Fruit fly (Drosophila melanogaster) whole organism, embryonic: ENCODE data around the gene CG14331.

Experiments used
- Adf1 ChIP-seq: fragments of 200-800 bp; sonication (Bioruptor generic); IDR thresholded peaks from 2 replicates; pipeline ENCODE4 v1.3.6; 2022; ENCODE audit warnings: missing biosample characterization, missing genetic modification characterization
- Antp ChIP-seq: fragments of 200-800 bp; sonication (Bioruptor generic); optimal IDR thresholded peaks from 3 replicates; lab custom pipeline; 2016; ENCODE audit warnings: missing biosample characterization, missing genetic modification characterization
- CG10267 ChIP-seq: fragments of 200-800 bp; sonication (Bioruptor generic); optimal IDR thresholded peaks from 2 replicates; lab custom pipeline; 2018; ENCODE audit warnings: missing biosample characterization, mild to moderate bottlenecking, missing genetic modification characterization, moderate library complexity
- CG10431 ChIP-seq: fragments of 200-800 bp; sonication (Bioruptor generic); optimal IDR thresholded peaks from 3 replicates; lab custom pipeline; 2018; ENCODE audit warnings: missing biosample characterization, mild to moderate bottlenecking, missing genetic modification characterization
- CG11456 ChIP-seq: fragments of 200-800 bp; sonication (Bioruptor generic); IDR thresholded peaks from 3 replicates; pipeline ENCODE4 v1.3.6; 2022; ENCODE audit warnings: missing biosample characterization, missing genetic modification characterization
- CG1602 ChIP-seq: fragments of 200-800 bp; sonication (Bioruptor generic); optimal IDR thresholded peaks from 3 replicates; lab custom pipeline; 2016; ENCODE audit warnings: missing biosample characterization, missing genetic modification characterization
- CG16815 ChIP-seq: fragments of 200-800 bp; sonication (Bioruptor generic); optimal IDR thresholded peaks from 3 replicates; lab custom pipeline; 2017; ENCODE audit warnings: missing biosample characterization, mild to moderate bottlenecking, missing genetic modification characterization
- CG17568 ChIP-seq: fragments of 200-800 bp; sonication (Bioruptor generic); optimal IDR thresholded peaks from 2 replicates; lab custom pipeline; 2018; ENCODE audit warnings: missing biosample characterization, mild to moderate bottlenecking, missing genetic modification characterization, moderate library complexity
- CG18476 ChIP-seq: fragments of 200-800 bp; sonication (Bioruptor generic); optimal IDR thresholded peaks from 2 replicates; lab custom pipeline; 2016; ENCODE audit warnings: missing biosample characterization, mild to moderate bottlenecking, missing genetic modification characterization
- CG3163 ChIP-seq: fragments of 200-800 bp; sonication (Bioruptor generic); optimal IDR thresholded peaks from 3 replicates; lab custom pipeline; 2016; ENCODE audit warnings: missing biosample characterization, missing genetic modification characterization
- CG3838 ChIP-seq: fragments of 200-800 bp; sonication (Bioruptor generic); optimal IDR thresholded peaks from 3 replicates; lab custom pipeline; 2016; ENCODE audit warnings: missing biosample characterization, missing genetic modification characterization
- CG42726 ChIP-seq: fragments of 200-800 bp; sonication (Bioruptor generic); IDR thresholded peaks from 2 replicates; pipeline ENCODE4 v1.3.6; 2022; ENCODE audit warnings: missing biosample characterization, missing genetic modification characterization; ENCODE audit not compliant: partially characterized antibody
- CG4820 ChIP-seq: fragments of 200-800 bp; sonication (Bioruptor generic); optimal IDR thresholded peaks from 3 replicates; lab custom pipeline; 2016; ENCODE audit warnings: missing biosample characterization, missing genetic modification characterization
- CG6175 ChIP-seq: fragments of 200-800 bp; sonication (Bioruptor generic); IDR thresholded peaks from 3 replicates; pipeline ENCODE4 v1.3.6; 2022; ENCODE audit warnings: missing biosample characterization, missing genetic modification characterization
- CG9609 ChIP-seq: fragments of 200-800 bp; sonication (Bioruptor generic); optimal IDR thresholded peaks from 3 replicates; lab custom pipeline; 2016; ENCODE audit warnings: missing biosample characterization, missing genetic modification characterization
- CG9876 ChIP-seq: fragments of 200-800 bp; sonication (Bioruptor generic); optimal IDR thresholded peaks from 2 replicates; lab custom pipeline; 2016; ENCODE audit warnings: missing biosample characterization, missing genetic modification characterization
- D ChIP-seq, 2 experiments: fragments of 200-800 bp in 1 of 2; fragments of >200 bp in 1 of 2; sonication (Bioruptor generic) in 1 of 2; optimal IDR thresholded peaks; 2 replicates in 1 of 2; 3 replicates in 1 of 2; lab custom pipeline; 2017; ENCODE audit warnings: mild to moderate bottlenecking in 1 of 2, missing biosample characterization in 1 of 2, missing genetic modification characterization in 1 of 2, missing genetic modification reagents in 1 of 2
- D19B ChIP-seq: fragments of 200-800 bp; sonication (Bioruptor generic); optimal IDR thresholded peaks from 2 replicates; lab custom pipeline; 2017; ENCODE audit warnings: missing biosample characterization, mild to moderate bottlenecking, missing genetic modification characterization
- Drgx ChIP-seq: fragments of 200-800 bp; sonication (Bioruptor generic); IDR thresholded peaks from 2 replicates; pipeline ENCODE4 v1.3.6; 2022; ENCODE audit warnings: missing biosample characterization, missing genetic modification characterization
- Elba2 ChIP-seq: fragments of 200-800 bp; sonication (Bioruptor generic); optimal IDR thresholded peaks from 3 replicates; lab custom pipeline; 2016; ENCODE audit warnings: missing biosample characterization, missing genetic modification characterization
- H15 ChIP-seq: fragments of 200-800 bp; sonication (Bioruptor generic); IDR thresholded peaks from 3 replicates; pipeline ENCODE4 v1.3.6; 2022; ENCODE audit warnings: missing biosample characterization, missing genetic modification characterization
- HHEX ChIP-seq: fragments of 200-800 bp; sonication (Bioruptor generic); optimal IDR thresholded peaks from 3 replicates; lab custom pipeline; 2017; ENCODE audit warnings: missing biosample characterization, mild to moderate bottlenecking, missing genetic modification characterization, missing genetic modification reagents
- Jarid2 ChIP-seq: fragments of 200-800 bp; sonication (Bioruptor generic); optimal IDR thresholded peaks from 3 replicates; lab custom pipeline; 2017; ENCODE audit warnings: mild to moderate bottlenecking, missing biosample characterization, missing genetic modification reagents, missing genetic modification characterization
- Kr ChIP-seq: fragments of 200-800 bp; sonication (Bioruptor generic); optimal IDR thresholded peaks from 2 replicates; lab custom pipeline; 2017; ENCODE audit warnings: missing biosample characterization, mild to moderate bottlenecking, missing genetic modification characterization
- Lim3 ChIP-seq: fragments of 200-800 bp; sonication (Bioruptor generic); IDR thresholded peaks from 2 replicates; pipeline ENCODE4 v1.3.6; 2022; ENCODE audit warnings: missing biosample characterization, missing genetic modification characterization
- Max ChIP-seq: fragments of 200-800 bp; sonication (Bioruptor generic); optimal IDR thresholded peaks from 2 replicates; lab custom pipeline; 2016; ENCODE audit warnings: missing biosample characterization, mild to moderate bottlenecking, missing genetic modification characterization
- Opbp ChIP-seq: fragments of 200-800 bp; sonication (Bioruptor generic); IDR thresholded peaks from 3 replicates; pipeline ENCODE4 v1.3.6; 2022; ENCODE audit warnings: missing biosample characterization, missing genetic modification characterization; ENCODE audit not compliant: partially characterized antibody
- Poxn ChIP-seq: fragments of 200-800 bp; sonication (Bioruptor generic); IDR thresholded peaks from 2 replicates; pipeline ENCODE4 v1.3.6; 2022; ENCODE audit warnings: missing biosample characterization, missing genetic modification characterization
- Six4 ChIP-seq: fragments of 200-800 bp; sonication (Bioruptor generic); optimal IDR thresholded peaks from 2 replicates; lab custom pipeline; 2016; ENCODE audit warnings: missing biosample characterization, missing genetic modification characterization
- Trl ChIP-seq, 3 experiments: fragments of >200 bp in 2 of 3; fragments of 200-800 bp in 1 of 3; sonication (Bioruptor generic) in 1 of 3; optimal IDR thresholded peaks; 2 replicates in 1 of 3; 3 replicates in 2 of 3; lab custom pipeline; 2016 to 2017; ENCODE audit warnings: missing biosample characterization in 1 of 3, missing genetic modification characterization in 1 of 3
- Usf ChIP-seq: fragments of 200-800 bp; sonication (Bioruptor generic); optimal IDR thresholded peaks from 2 replicates; lab custom pipeline; 2017; ENCODE audit warnings: missing genotype, missing biosample characterization, missing genetic modification characterization
- Xbp1 ChIP-seq: fragments of 200-800 bp; sonication (Bioruptor generic); optimal IDR thresholded peaks from 3 replicates; lab custom pipeline; 2016; ENCODE audit warnings: missing biosample characterization, mild to moderate bottlenecking, missing genetic modification characterization
- cg ChIP-seq: fragments of 200-800 bp; sonication (Bioruptor generic); optimal IDR thresholded peaks from 3 replicates; lab custom pipeline; 2019; ENCODE audit warnings: missing biosample characterization, mild to moderate bottlenecking, missing genetic modification characterization, moderate library complexity
- chinmo ChIP-seq: fragments of 200-800 bp; sonication (Bioruptor generic); IDR thresholded peaks from 4 replicates; pipeline ENCODE4 v1.3.6; 2022; ENCODE audit warnings: missing biosample characterization, missing genetic modification characterization; ENCODE audit not compliant: partially characterized antibody
- dati ChIP-seq: fragments of 200-800 bp; sonication (Bioruptor generic); IDR thresholded peaks from 2 replicates; pipeline ENCODE4 v1.3.6; 2022; ENCODE audit warnings: missing biosample characterization, missing genetic modification characterization
- fu2 ChIP-seq: fragments of 200-800 bp; sonication (Bioruptor generic); optimal IDR thresholded peaks from 2 replicates; lab custom pipeline; 2016; ENCODE audit warnings: missing biosample characterization, missing genetic modification characterization
- inv ChIP-seq: fragments of 200-800 bp; sonication (Bioruptor generic); IDR thresholded peaks from 2 replicates; pipeline ENCODE4 v1.3.6; 2022; ENCODE audit warnings: missing biosample characterization, missing genetic modification characterization; ENCODE audit not compliant: partially characterized antibody
- pita ChIP-seq: fragments of 200-800 bp; sonication (Bioruptor generic); optimal IDR thresholded peaks from 2 replicates; lab custom pipeline; 2017; ENCODE audit warnings: missing biosample characterization, mild to moderate bottlenecking, missing genetic modification characterization
- ttk ChIP-seq: fragments of 200-800 bp; sonication (Bioruptor generic); IDR thresholded peaks from 2 replicates; pipeline ENCODE4 v2.1.2; 2022; ENCODE audit warnings: missing biosample characterization, missing genetic modification characterization
- vvl ChIP-seq: fragments of 200-800 bp; sonication (Bioruptor generic); IDR thresholded peaks from 2 replicates; pipeline ENCODE4 v1.3.6; 2022; ENCODE audit warnings: missing biosample characterization, missing genetic modification characterization
- z ChIP-seq: fragments of 200-800 bp; sonication (Bioruptor generic); IDR thresholded peaks from 3 replicates; pipeline ENCODE4 v1.3.6; 2022; ENCODE audit warnings: missing biosample characterization, missing genetic modification characterization
- zen2 ChIP-seq: fragments of 200-800 bp; sonication (Bioruptor generic); IDR thresholded peaks from 3 replicates; pipeline ENCODE4 v1.3.6; 2022; ENCODE audit warnings: missing biosample characterization, missing genetic modification characterization; ENCODE audit not compliant: partially characterized antibody

Gene CG14331

dm6 chr3R:17433117-17433516, 7.4 kb downstream of the CG14331 start:
- TF ChIP-seq CG16815, result no peak
- TF ChIP-seq CG18476, result no peak
- no peak for TF ChIP-seq CG9876 (GFP tag; lab: Kevin White, UChicago)
- no peak for TF ChIP-seq ttk
- TF ChIP-seq dati (GFP tag; lab: Robert Waterston, UW), result no peak
- TF ChIP-seq Kr (GFP tag; lab: Kevin White, UChicago), result no peak
- no peak for TF ChIP-seq Trl (optimal IDR thresholded peaks at IDR 0.05; lab: Kevin White, UChicago)
- TF ChIP-seq Trl (GFP tag; optimal IDR thresholded peaks at IDR 0.05; lab: Kevin White, UChicago), result no peak
- TF ChIP-seq Elba2 (GFP tag; lab: Kevin White, UChicago), result peak; percentile 31
- no peak for TF ChIP-seq CG17568 (GFP tag; lab: Kevin White, UChicago)
- no peak for TF ChIP-seq inv
- TF ChIP-seq Opbp (GFP tag; lab: Robert Waterston, UW), result no peak
- 0 out of 3 replicates have a peak, but pooled peaks have one; percentile 9 for TF ChIP-seq CG11456 (GFP tag; lab: Robert Waterston, UW)
- TF ChIP-seq Xbp1 (GFP tag; lab: Kevin White, UChicago), result no peak
- no peak for TF ChIP-seq H15 (GFP tag; lab: Robert Waterston, UW)

dm6 chr3R:17430481-17430880, 10.0 kb downstream of the CG14331 start:
- TF ChIP-seq D (optimal IDR thresholded peaks at IDR 0.05; lab: Kevin White, UChicago) (no peak), D (GFP tag; optimal IDR thresholded peaks at IDR 0.05; lab: Kevin White, UChicago) (no peak), D19B (GFP tag; lab: Kevin White, UChicago) (no peak), Drgx (GFP tag; lab: Robert Waterston, UW) (peak; percentile 68), cg (no peak), Max (GFP tag; lab: Kevin White, UChicago) (no peak), CG4820 (no peak)

dm6 chr3R:17426265-17426664, 14.3 kb downstream of the CG14331 start:
- TF ChIP-seq fu2 (GFP tag; lab: Kevin White, UChicago) (no peak), CG10431 (GFP tag; lab: Kevin White, UChicago) (peak; percentile 93)

- TF ChIP-seq Poxn (GFP tag; lab: Robert Waterston, UW) (no peak), Adf1 (GFP tag; lab: Robert Waterston, UW) (peak; percentile 87), chinmo (GFP tag; lab: Robert Waterston, UW) (peak; percentile 82; the same call in 1 of the 4 replicates), z (GFP tag; lab: Robert Waterston, UW) (peak; percentile 95), Jarid2 (GFP tag; lab: Kevin White, UChicago) (peak; percentile 58), CG42726 (GFP tag; lab: Robert Waterston, UW) (no peak), HHEX (GFP tag; lab: Kevin White, UChicago) (no peak), pita (GFP tag; lab: Kevin White, UChicago) (no peak), Usf (no peak), CG10267 (tag; lab: Kevin White, UChicago) (no peak), CG6175 (GFP tag; lab: Robert Waterston, UW) (peak; percentile 63; the same call in 2 of the 3 replicates), CG9609 (GFP tag; lab: Kevin White, UChicago) (no peak), CG1602 (GFP tag; lab: Kevin White, UChicago) (no peak), zen2 (GFP tag; lab: Robert Waterston, UW) (peak; percentile 44; the same call in 1 of the 3 replicates), vvl (GFP tag; lab: Robert Waterston, UW) (no peak; the same call in 1 of the 2 replicates), Lim3 (GFP tag; lab: Robert Waterston, UW) (no peak), Six4 (GFP tag; lab: Kevin White, UChicago) (no peak), CG3163 (GFP tag; lab: Kevin White, UChicago) (no peak), Antp (GFP tag; lab: Kevin White, UChicago) (no peak), CG3838 (GFP tag; lab: Kevin White, UChicago) (no peak)
These were observed 15.1 kb downstream of the CG14331 start, which contains the start of gene cysu for dm6 chr3R:17425417-17425915. TSS of gene cysu (plus strand) at chr3R:17425768.
